Fruit fly (Drosophila melanogaster) whole organism, embryonic: ENCODE measurements around the gene GAPsec.

Experiments used
- Adf1 ChIP-seq: fragments of 200-800 bp; sonication (Bioruptor generic); IDR thresholded peaks from 2 replicates; pipeline ENCODE4 v1.3.6; 2022; ENCODE audit warnings: missing biosample characterization, missing genetic modification characterization
- C15 ChIP-seq: fragments of 200-800 bp; sonication (Bioruptor generic); IDR thresholded peaks from 3 replicates; pipeline ENCODE4 v1.3.6; 2022; ENCODE audit warnings: missing biosample characterization, missing genetic modification characterization
- CG1024 ChIP-seq: fragments of 200-800 bp; sonication (Bioruptor generic); IDR thresholded peaks from 2 replicates; pipeline ENCODE4 v1.3.6; 2022; ENCODE audit warnings: missing biosample characterization, missing genetic modification characterization
- CG10267 ChIP-seq: fragments of 200-800 bp; sonication (Bioruptor generic); optimal IDR thresholded peaks from 2 replicates; lab custom pipeline; 2018; ENCODE audit warnings: missing biosample characterization, mild to moderate bottlenecking, missing genetic modification characterization, moderate library complexity
- CG11085 ChIP-seq: fragments of 200-800 bp; sonication (Bioruptor generic); IDR thresholded peaks from 2 replicates; pipeline ENCODE4 v1.3.6; 2022; ENCODE audit warnings: missing biosample characterization, missing genetic modification characterization
- CG11093 ChIP-seq: fragments of 200-800 bp; sonication (Bioruptor generic); IDR thresholded peaks from 3 replicates; pipeline ENCODE4 v1.3.6; 2022; ENCODE audit warnings: missing biosample characterization, missing genetic modification characterization
- CG11398 ChIP-seq: fragments of 200-800 bp; sonication (Bioruptor generic); optimal IDR thresholded peaks from 2 replicates; lab custom pipeline; 2016; ENCODE audit warnings: missing biosample characterization, missing genetic modification characterization
- CG14014 ChIP-seq: fragments of 200-800 bp; sonication (Bioruptor generic); IDR thresholded peaks from 2 replicates; pipeline ENCODE4 v1.3.6; 2022; ENCODE audit warnings: missing biosample characterization, missing genetic modification characterization
- CG14441 ChIP-seq: fragments of 200-800 bp; sonication (Bioruptor generic); IDR thresholded peaks from 2 replicates; pipeline ENCODE4 v1.3.6; 2022; ENCODE audit warnings: missing biosample characterization, missing genetic modification characterization
- CG16813 ChIP-seq: fragments of 200-800 bp; sonication (Bioruptor generic); IDR thresholded peaks from 3 replicates; pipeline ENCODE4 v1.3.6; 2022; ENCODE audit warnings: missing biosample characterization, missing genetic modification characterization; ENCODE audit not compliant: partially characterized antibody
- CG17186 ChIP-seq: fragments of 200-800 bp; sonication (Bioruptor generic); optimal IDR thresholded peaks from 3 replicates; lab custom pipeline; 2017; ENCODE audit warnings: missing biosample characterization, missing genetic modification reagents, missing genetic modification characterization
- CG17359 ChIP-seq: fragments of 200-800 bp; sonication (Bioruptor generic); optimal IDR thresholded peaks from 3 replicates; lab custom pipeline; 2018; ENCODE audit warnings: missing biosample characterization, mild to moderate bottlenecking, missing genetic modification characterization, moderate library complexity
- CG3281 ChIP-seq: fragments of 200-800 bp; sonication (Bioruptor generic); optimal IDR thresholded peaks from 3 replicates; lab custom pipeline; 2017; ENCODE audit warnings: missing biosample characterization, mild to moderate bottlenecking, missing genetic modification characterization
- CG3407 ChIP-seq: fragments of 200-800 bp; sonication (Bioruptor generic); optimal IDR thresholded peaks from 2 replicates; lab custom pipeline; 2018; ENCODE audit warnings: missing biosample characterization, mild to moderate bottlenecking, missing genetic modification characterization
- CG3995 ChIP-seq: fragments of 200-800 bp; sonication (Bioruptor generic); optimal IDR thresholded peaks from 3 replicates; lab custom pipeline; 2016; ENCODE audit warnings: missing biosample characterization, missing genetic modification characterization
- CG4282 ChIP-seq: fragments of 200-800 bp; sonication (Bioruptor generic); optimal IDR thresholded peaks from 2 replicates; lab custom pipeline; 2016; ENCODE audit warnings: missing biosample characterization, missing genetic modification characterization
- CG6175 ChIP-seq: fragments of 200-800 bp; sonication (Bioruptor generic); IDR thresholded peaks from 3 replicates; pipeline ENCODE4 v1.3.6; 2022; ENCODE audit warnings: missing biosample characterization, missing genetic modification characterization
- CG6689 ChIP-seq: fragments of 200-800 bp; sonication (Bioruptor generic); IDR thresholded peaks from 2 replicates; pipeline ENCODE4 v1.3.6; 2022; ENCODE audit warnings: missing biosample characterization, missing genetic modification characterization
- CG7271 ChIP-seq: fragments of 200-800 bp; sonication (Bioruptor generic); optimal IDR thresholded peaks from 2 replicates; lab custom pipeline; 2018; ENCODE audit warnings: missing biosample characterization, mild to moderate bottlenecking, missing genetic modification characterization, moderate library complexity
- CG7745 ChIP-seq: fragments of 200-800 bp; sonication (Bioruptor generic); optimal IDR thresholded peaks from 2 replicates; lab custom pipeline; 2018; ENCODE audit warnings: missing biosample characterization, mild to moderate bottlenecking, missing genetic modification characterization, moderate library complexity
- CG7928 ChIP-seq: fragments of 200-800 bp; sonication (Bioruptor generic); optimal IDR thresholded peaks from 2 replicates; lab custom pipeline; 2017; ENCODE audit warnings: missing biosample characterization, mild to moderate bottlenecking, missing genetic modification characterization
- CG8089 ChIP-seq: fragments of 200-800 bp; sonication (Bioruptor generic); optimal IDR thresholded peaks from 3 replicates; lab custom pipeline; 2016; ENCODE audit warnings: missing biosample characterization, missing genetic modification characterization
- CG9817 ChIP-seq: fragments of 200-800 bp; sonication (Bioruptor generic); optimal IDR thresholded peaks from 2 replicates; lab custom pipeline; 2018; ENCODE audit warnings: missing biosample characterization, mild to moderate bottlenecking, missing genetic modification characterization, moderate library complexity
- CTCF ChIP-seq: fragments of 200-800 bp; sonication (Bioruptor generic); optimal IDR thresholded peaks from 2 replicates; lab custom pipeline; 2017; ENCODE audit warnings: missing biosample characterization, mild to moderate bottlenecking, missing genetic modification characterization, moderate library complexity
- Camta ChIP-seq: fragments of 200-800 bp; sonication (Bioruptor generic); optimal IDR thresholded peaks from 2 replicates; lab custom pipeline; 2016; ENCODE audit warnings: missing biosample characterization, missing genetic modification characterization
- Doc3 ChIP-seq: fragments of 200-800 bp; sonication (Bioruptor generic); IDR thresholded peaks from 3 replicates; pipeline ENCODE4 v1.3.6; 2022; ENCODE audit warnings: missing biosample characterization, missing genetic modification characterization; ENCODE audit not compliant: partially characterized antibody
- E2f1 ChIP-seq: fragments of 200-800 bp; sonication (Bioruptor generic); IDR thresholded peaks from 2 replicates; pipeline ENCODE4 v1.3.6; 2022; ENCODE audit warnings: missing biosample characterization, missing genetic modification characterization
- H15 ChIP-seq: fragments of 200-800 bp; sonication (Bioruptor generic); IDR thresholded peaks from 3 replicates; pipeline ENCODE4 v1.3.6; 2022; ENCODE audit warnings: missing biosample characterization, missing genetic modification characterization
- Hr78 ChIP-seq, 2 experiments: fragments of 200-800 bp in 1 of 2; fragments of >200 bp in 1 of 2; sonication (Bioruptor generic) in 1 of 2; optimal IDR thresholded peaks; 2 replicates each; lab custom pipeline; 2017 to 2019; ENCODE audit warnings: missing biosample characterization in 2 of 2, missing genetic modification characterization in 2 of 2, mild to moderate bottlenecking in 1 of 2, moderate library complexity in 1 of 2
- MESR4 ChIP-seq: fragments of 200-800 bp; sonication (Bioruptor generic); optimal IDR thresholded peaks from 2 replicates; lab custom pipeline; 2018; ENCODE audit warnings: missing biosample characterization, mild to moderate bottlenecking, missing genetic modification characterization, moderate library complexity
- PHDP ChIP-seq: fragments of 200-800 bp; sonication (Bioruptor generic); optimal IDR thresholded peaks from 3 replicates; lab custom pipeline; 2018; ENCODE audit warnings: missing biosample characterization, mild to moderate bottlenecking, missing genetic modification characterization, moderate library complexity
- Pdp1 ChIP-seq, 2 experiments: fragments of 200-800 bp; sonication (Bioruptor generic); optimal IDR thresholded peaks; 3 replicates each; lab custom pipeline; 2016; ENCODE audit warnings: missing biosample characterization in 2 of 2, missing genetic modification characterization in 2 of 2, mild to moderate bottlenecking in 1 of 2, moderate library complexity in 1 of 2
- Trl ChIP-seq, 3 experiments: fragments of >200 bp in 2 of 3; fragments of 200-800 bp in 1 of 3; sonication (Bioruptor generic) in 1 of 3; optimal IDR thresholded peaks; 2 replicates in 1 of 3; 3 replicates in 2 of 3; lab custom pipeline; 2016 to 2017; ENCODE audit warnings: missing biosample characterization in 1 of 3, missing genetic modification characterization in 1 of 3
- Vsx1 ChIP-seq: fragments of 200-800 bp; sonication (Bioruptor generic); optimal IDR thresholded peaks from 2 replicates; lab custom pipeline; 2017; ENCODE audit warnings: missing biosample characterization, mild to moderate bottlenecking, missing genetic modification characterization, missing genetic modification reagents
- ab ChIP-seq: fragments of 200-800 bp; sonication (Bioruptor generic); optimal IDR thresholded peaks from 2 replicates; lab custom pipeline; 2016; ENCODE audit warnings: missing biosample characterization, missing genetic modification characterization
- aop ChIP-seq: fragments of 200-800 bp; sonication (Bioruptor generic); IDR thresholded peaks from 2 replicates; pipeline ENCODE4 v1.3.6; 2022; ENCODE audit warnings: missing biosample characterization, missing genetic modification characterization
- bowl ChIP-seq: fragments of 200-800 bp; sonication (Bioruptor generic); IDR thresholded peaks from 2 replicates; pipeline ENCODE4 v1.3.6; 2022; ENCODE audit warnings: missing biosample characterization, missing genetic modification characterization
- corto ChIP-seq: fragments of 200-800 bp; sonication (Bioruptor generic); optimal IDR thresholded peaks from 2 replicates; lab custom pipeline; 2016; ENCODE audit warnings: missing biosample characterization, mild to moderate bottlenecking, missing genetic modification characterization, moderate library complexity
- dimm ChIP-seq: fragments of 200-800 bp; sonication (Bioruptor generic); IDR thresholded peaks from 2 replicates; pipeline ENCODE4 v1.3.6; 2022; ENCODE audit warnings: missing biosample characterization, missing genetic modification characterization
- fd96Cb ChIP-seq: fragments of 200-800 bp; sonication (Bioruptor generic); optimal IDR thresholded peaks from 2 replicates; lab custom pipeline; 2018; ENCODE audit warnings: missing biosample characterization, mild to moderate bottlenecking, missing genetic modification characterization, moderate library complexity
- ftz-f1 ChIP-seq: fragments of 200-800 bp; sonication (Bioruptor generic); optimal IDR thresholded peaks from 2 replicates; lab custom pipeline; 2016; ENCODE audit warnings: missing biosample characterization, missing genetic modification characterization
- gfzf ChIP-seq: fragments of 200-800 bp; sonication (Bioruptor generic); optimal IDR thresholded peaks from 2 replicates; lab custom pipeline; 2016; ENCODE audit warnings: missing biosample characterization, mild to moderate bottlenecking, missing genetic modification characterization, moderate library complexity
- hth ChIP-seq: fragments of >200 bp; optimal IDR thresholded peaks from 2 replicates; lab custom pipeline; 2017; ENCODE audit warnings: inconsistent platforms
- prd ChIP-seq, 3 experiments: fragments of >200 bp in 2 of 3; fragments of 200-800 bp in 1 of 3; sonication (Bioruptor generic) in 1 of 3; optimal IDR thresholded peaks in 2 of 3; IDR thresholded peaks in 1 of 3; 2 replicates in 2 of 3; 3 replicates in 1 of 3; pipeline versions ENCODE4 v1.3.6 to Lab custom; 2017 to 2022; ENCODE audit warnings: missing biosample characterization in 1 of 3, missing genetic modification characterization in 1 of 3
- pros ChIP-seq: fragments of 200-800 bp; sonication (Bioruptor generic); optimal IDR thresholded peaks from 3 replicates; lab custom pipeline; 2019; ENCODE audit warnings: missing biosample characterization, mild to moderate bottlenecking, missing genetic modification characterization, moderate library complexity
- sens-2 ChIP-seq: fragments of 200-800 bp; sonication (Bioruptor generic); IDR thresholded peaks from 2 replicates; pipeline ENCODE4 v1.3.6; 2022; ENCODE audit warnings: missing biosample characterization, missing genetic modification characterization
- trem ChIP-seq: fragments of 200-800 bp; optimal IDR thresholded peaks from 3 replicates; lab custom pipeline; 2019; ENCODE audit warnings: missing biosample characterization, mild to moderate bottlenecking, missing genetic modification characterization, moderate library complexity
- wdn ChIP-seq: fragments of 200-800 bp; sonication (Bioruptor generic); IDR thresholded peaks from 2 replicates; pipeline ENCODE4 v1.3.6; 2022; ENCODE audit warnings: missing biosample characterization, missing genetic modification characterization
- zen ChIP-seq: fragments of 200-800 bp; sonication (Bioruptor generic); optimal IDR thresholded peaks from 3 replicates; lab custom pipeline; 2018; ENCODE audit warnings: missing biosample characterization, mild to moderate bottlenecking, missing genetic modification characterization, moderate library complexity

Gene GAPsec

DNA sequence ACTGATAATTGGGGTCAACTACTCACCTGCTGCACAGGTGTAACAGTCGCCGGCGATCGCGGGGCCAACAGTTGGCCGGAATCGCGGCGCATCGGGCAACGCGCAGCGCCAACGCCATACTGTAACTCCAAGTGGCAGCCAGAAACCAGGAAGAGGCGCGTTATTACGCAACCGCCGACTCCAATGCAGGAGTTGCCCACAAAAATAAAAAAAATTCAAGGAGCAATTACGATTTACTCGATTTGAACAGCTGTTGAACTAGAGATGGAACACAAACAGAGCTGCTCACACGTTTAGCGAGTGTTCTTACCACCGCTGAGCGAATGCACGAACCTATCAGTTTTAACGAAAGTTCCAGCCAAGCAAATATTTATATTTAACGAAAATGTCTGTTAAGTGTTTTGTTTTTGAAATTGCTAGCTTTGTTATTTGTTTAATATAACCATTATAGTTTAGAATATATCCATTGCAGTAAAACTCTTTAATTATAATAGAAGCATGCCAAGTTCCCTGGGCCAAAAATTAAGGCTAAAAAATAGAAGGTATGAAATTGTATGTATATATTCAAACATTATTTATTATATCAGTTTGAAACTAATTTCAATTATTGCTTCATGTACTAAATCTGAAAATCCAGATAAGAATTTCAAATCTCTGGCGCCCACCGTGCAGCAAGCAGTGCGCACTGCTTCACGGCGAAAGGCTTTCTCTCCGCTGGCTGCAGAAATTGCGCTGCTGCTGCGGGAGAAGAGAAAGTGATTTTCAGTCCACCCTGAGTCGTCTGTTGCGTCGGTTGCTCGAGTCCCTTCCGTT lies 19.6 kb downstream of the GAPsec start, which contains the start of the genes CG5989 and CG6282 (continued):
- TF ChIP-seq corto (GFP tag; lab: Kevin White, UChicago), result no peak
- peak; percentile 52 for TF ChIP-seq gfzf (GFP tag; lab: Kevin White, UChicago)
- no peak for TF ChIP-seq bowl (GFP tag; lab: Robert Waterston, UW)
- TF ChIP-seq CG16813 (GFP tag; lab: Robert Waterston, UW), result peak; percentile 57
- peak; percentile 26 for TF ChIP-seq zen (tag; lab: Kevin White, UChicago)
- no peak for TF ChIP-seq CG3995 (GFP tag; lab: Kevin White, UChicago)
- peak; percentile 56 for TF ChIP-seq CG3407 (GFP tag; lab: Kevin White, UChicago)
- TF ChIP-seq Trl (optimal IDR thresholded peaks at IDR 0.05; lab: Kevin White, UChicago), result no peak
- TF ChIP-seq Trl (GFP tag; optimal IDR thresholded peaks at IDR 0.05; lab: Kevin White, UChicago), result no peak
- TF ChIP-seq Adf1 (GFP tag; lab: Robert Waterston, UW), result 0 out of 2 replicates have a peak, but pooled peaks have one; percentile 39
- no peak for TF ChIP-seq Camta (GFP tag; lab: Kevin White, UChicago)
- TF ChIP-seq CG14014 (GFP tag; lab: Robert Waterston, UW), result peak; percentile 57
- TF ChIP-seq C15, result no peak
- TF ChIP-seq Vsx1, result no peak
- TF ChIP-seq CG14441 (GFP tag; lab: Robert Waterston, UW), result no peak
- TF ChIP-seq CG11093 (GFP tag; lab: Robert Waterston, UW), result no peak
- no peak for TF ChIP-seq dimm (GFP tag; lab: Robert Waterston, UW)
- no peak for TF ChIP-seq Doc3
- TF ChIP-seq CG17186, result no peak
- no peak for TF ChIP-seq E2f1
- peak; percentile 4 to 75 for TF ChIP-seq Pdp1 (GFP tag; optimal IDR thresholded peaks at IDR 0.05; lab: Kevin White, UChicago)
- no peak for TF ChIP-seq CG17359 (tag; lab: Kevin White, UChicago)
- TF ChIP-seq MESR4 (GFP tag; lab: Kevin White, UChicago), result peak; percentile 32
- peak; percentile 84 for TF ChIP-seq trem (tag; lab: Kevin White, UChicago)
- TF ChIP-seq CG3281 (GFP tag; lab: Kevin White, UChicago), result no peak
- no peak for TF ChIP-seq CG7271
- no peak for TF ChIP-seq aop (GFP tag; lab: Robert Waterston, UW)
- TF ChIP-seq CG8089 (GFP tag; lab: Kevin White, UChicago), result no peak
- TF ChIP-seq ftz-f1, result peak; percentile 18
- TF ChIP-seq H15 (GFP tag; lab: Robert Waterston, UW), result no peak
- TF ChIP-seq CG7745 (tag; lab: Kevin White, UChicago), result no peak
- no peak for TF ChIP-seq ab (GFP tag; lab: Kevin White, UChicago)
- TF ChIP-seq fd96Cb (tag; lab: Kevin White, UChicago), result no peak
- no peak for TF ChIP-seq CG7928 (GFP tag; lab: Kevin White, UChicago)
- peak; percentile 58 for TF ChIP-seq CTCF (GFP tag; lab: Kevin White, UChicago)
- TF ChIP-seq pros (GFP tag; lab: Kevin White, UChicago), result no peak
- peak; percentile 7 for TF ChIP-seq CG9817
- TF ChIP-seq sens-2 (GFP tag; lab: Robert Waterston, UW), result no peak
- no peak for TF ChIP-seq hth (lab: Kevin White, UChicago)
- TF ChIP-seq CG1024 (GFP tag; lab: Robert Waterston, UW), result no peak
- TF ChIP-seq Hr78 (GFP tag; optimal IDR thresholded peaks at IDR 0.05; lab: Kevin White, UChicago), result peak in 1 of 2 experiments; percentile 80
- TF ChIP-seq wdn, result peak; percentile 51; the same call in 1 of the 2 replicates
- TF ChIP-seq CG6175 (GFP tag; lab: Robert Waterston, UW), result no peak
- no peak for TF ChIP-seq CG4282 (GFP tag; lab: Kevin White, UChicago)
- no peak for TF ChIP-seq CG6689 (GFP tag; lab: Robert Waterston, UW)
- TF ChIP-seq CG10267 (tag; lab: Kevin White, UChicago), result peak; percentile 49
- TF ChIP-seq PHDP (tag; lab: Kevin White, UChicago), result no peak
- TF ChIP-seq CG11398, result no peak
- TF ChIP-seq CG11085 (GFP tag; lab: Robert Waterston, UW), result no peak
- TF ChIP-seq prd (optimal IDR thresholded peaks at IDR 0.05; lab: Kevin White, UChicago), result no peak
- 0 out of 3 replicates have a peak, but pooled peaks have one; percentile 35 for TF ChIP-seq prd (GFP tag; IDR thresholded peaks at IDR 0.05; lab: Robert Waterston, UW)
